Fruit fly (Drosophila melanogaster) whole organism, pupa: ENCODE results near the gene CG43078.

Experiments used
- CG10348 ChIP-seq: fragments of 200-800 bp; sonication (Bioruptor generic); IDR thresholded peaks from 2 replicates; pipeline ENCODE4 v1.3.6; 2022; ENCODE audit warnings: missing biosample characterization, missing genetic modification characterization
- CG12605 ChIP-seq: fragments of 200-800 bp; sonication (Bioruptor generic); IDR thresholded peaks from 2 replicates; pipeline ENCODE4 v1.3.6; 2022; ENCODE audit warnings: missing biosample characterization, missing genetic modification characterization
- CG13204 ChIP-seq: fragments of 200-800 bp; sonication (Bioruptor generic); optimal IDR thresholded peaks from 2 replicates; lab custom pipeline; 2018; ENCODE audit warnings: missing biosample characterization, mild to moderate bottlenecking, missing genetic modification characterization, moderate library complexity
- CG14655 ChIP-seq: fragments of 200-800 bp; sonication (Bioruptor generic); optimal IDR thresholded peaks from 3 replicates; lab custom pipeline; 2017; ENCODE audit warnings: mild to moderate bottlenecking, missing biosample characterization, missing genetic modification reagents, missing genetic modification characterization
- CG15710 ChIP-seq: fragments of 200-800 bp; sonication (Bioruptor generic); optimal IDR thresholded peaks from 2 replicates; lab custom pipeline; 2018; ENCODE audit warnings: missing biosample characterization, mild to moderate bottlenecking, missing genetic modification characterization, moderate library complexity
- CG17806 ChIP-seq: fragments of 200-800 bp; sonication (Bioruptor generic); optimal IDR thresholded peaks from 2 replicates; lab custom pipeline; 2018; ENCODE audit warnings: missing biosample characterization, mild to moderate bottlenecking, missing genetic modification characterization, moderate library complexity
- CG32121 ChIP-seq: fragments of 200-800 bp; sonication (Bioruptor generic); IDR thresholded peaks from 2 replicates; pipeline ENCODE4 v1.3.6; 2022; ENCODE audit warnings: missing biosample characterization, missing genetic modification characterization
- CG4496 ChIP-seq: fragments of 200-800 bp; sonication (Bioruptor generic); IDR thresholded peaks from 3 replicates; pipeline ENCODE4 v1.3.6; 2022; ENCODE audit warnings: missing biosample characterization, missing genetic modification characterization
- CG8159 ChIP-seq: fragments of 200-800 bp; sonication (Bioruptor generic); optimal IDR thresholded peaks from 3 replicates; lab custom pipeline; 2018; ENCODE audit warnings: missing biosample characterization, mild to moderate bottlenecking, missing genetic modification characterization, moderate library complexity
- CG8301 ChIP-seq: fragments of 200-800 bp; sonication (Bioruptor generic); optimal IDR thresholded peaks from 2 replicates; lab custom pipeline; 2018; ENCODE audit warnings: missing biosample characterization, mild to moderate bottlenecking, missing genetic modification characterization
- CG9948 ChIP-seq: fragments of 200-800 bp; sonication (Bioruptor generic); optimal IDR thresholded peaks from 2 replicates; lab custom pipeline; 2018; ENCODE audit warnings: missing biosample characterization, mild to moderate bottlenecking, missing genetic modification characterization, moderate library complexity
- D1 ChIP-seq: fragments of 200-800 bp; sonication (Bioruptor generic); optimal IDR thresholded peaks from 2 replicates; lab custom pipeline; 2018; ENCODE audit warnings: missing biosample characterization, mild to moderate bottlenecking, missing genetic modification characterization, moderate library complexity
- EcR ChIP-seq: fragments of 200-800 bp; sonication (Bioruptor generic); optimal IDR thresholded peaks from 3 replicates; lab custom pipeline; 2019; ENCODE audit warnings: missing biosample characterization, missing genetic modification characterization, mild to moderate bottlenecking, moderate library complexity, missing genetic modification reagents
- Ets98B ChIP-seq: fragments of 200-800 bp; sonication (Bioruptor generic); IDR thresholded peaks from 2 replicates; pipeline ENCODE4 v1.3.6; 2022; ENCODE audit warnings: missing biosample characterization, missing genetic modification characterization
- Pif1A ChIP-seq: fragments of 200-800 bp; sonication (Bioruptor generic); optimal IDR thresholded peaks from 3 replicates; lab custom pipeline; 2016; ENCODE audit warnings: missing biosample characterization, missing genetic modification characterization
- Pif1B ChIP-seq: fragments of 200-800 bp; sonication (Bioruptor generic); optimal IDR thresholded peaks from 3 replicates; lab custom pipeline; 2016; ENCODE audit warnings: missing biosample characterization, missing genetic modification characterization
- Snoo ChIP-seq: fragments of 200-800 bp; sonication (Bioruptor generic); optimal IDR thresholded peaks from 3 replicates; lab custom pipeline; 2017; ENCODE audit warnings: missing biosample characterization, mild to moderate bottlenecking, missing genetic modification characterization, inconsistent platforms
- fd96Ca ChIP-seq: fragments of 200-800 bp; sonication (Bioruptor generic); IDR thresholded peaks from 3 replicates; pipeline ENCODE4 v1.3.6; 2022; ENCODE audit warnings: missing biosample characterization, missing genetic modification characterization
- gl ChIP-seq: fragments of 200-800 bp; sonication (Bioruptor generic); optimal IDR thresholded peaks from 2 replicates; lab custom pipeline; 2018; ENCODE audit warnings: missing biosample characterization, mild to moderate bottlenecking, missing genetic modification characterization
- rn ChIP-seq: fragments of 200-800 bp; sonication (Bioruptor generic); IDR thresholded peaks from 2 replicates; pipeline ENCODE4 v1.3.6; 2022; ENCODE audit warnings: missing biosample characterization, missing genetic modification characterization

The CG43078 gene

DNA sequence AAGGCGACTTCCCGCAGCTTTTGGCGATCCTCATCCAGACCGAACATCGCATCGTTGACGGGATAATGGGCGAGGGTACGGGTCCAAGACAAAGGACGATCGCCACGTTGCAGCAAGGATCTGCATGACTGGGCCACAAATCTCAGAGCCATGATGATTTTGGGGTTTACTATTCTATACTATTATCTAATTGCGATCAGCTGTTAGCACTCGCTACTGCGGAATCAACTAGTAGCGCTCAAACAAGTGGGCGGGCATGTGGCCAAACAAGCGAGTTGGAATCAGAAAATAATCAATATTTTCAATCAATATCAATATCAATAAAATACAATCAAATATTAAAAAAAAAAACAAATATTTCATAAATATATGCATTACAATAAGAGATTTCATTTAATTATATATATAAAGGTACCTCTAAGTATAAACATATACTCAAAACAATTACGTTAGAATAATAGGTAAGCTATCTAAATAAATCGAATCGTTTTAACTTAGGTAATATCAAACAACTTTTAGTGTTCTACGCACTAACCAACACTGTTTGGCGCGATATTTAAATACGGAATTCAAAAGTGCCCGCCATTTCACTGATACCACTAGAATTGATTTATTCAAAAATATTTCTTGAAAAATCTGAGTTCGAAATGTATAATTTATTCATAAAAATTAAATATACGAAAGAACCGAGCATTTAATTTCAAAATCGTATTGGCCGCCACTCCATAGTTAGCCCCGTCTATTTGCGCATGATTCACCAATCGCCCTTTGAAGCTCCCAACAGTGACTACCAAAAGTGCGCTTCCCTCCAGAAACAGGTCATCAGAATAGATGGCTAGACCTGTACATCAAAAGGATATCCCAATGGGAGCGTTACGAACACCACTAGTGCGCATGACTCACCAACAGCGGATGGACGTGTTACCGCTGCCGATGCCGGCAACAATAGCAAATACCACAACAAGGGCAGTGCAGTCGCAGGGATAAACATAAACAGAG, at the start of gene CG43078, which contains the start of gene CG6638:
TSS of gene CG43078 (plus strand) at position 965 of the 999 bp plus-strand sequence.
TSS of gene CG6638 (minus strand) at position 235 of the 999 bp plus-strand sequence.
- TF ChIP-seq Pif1A (GFP tag; lab: Kevin White, UChicago) (no peak), fd96Ca (GFP tag; lab: Robert Waterston, UW) (0 out of 3 replicates have a peak, but pooled peaks have one; percentile 8)

DNA sequence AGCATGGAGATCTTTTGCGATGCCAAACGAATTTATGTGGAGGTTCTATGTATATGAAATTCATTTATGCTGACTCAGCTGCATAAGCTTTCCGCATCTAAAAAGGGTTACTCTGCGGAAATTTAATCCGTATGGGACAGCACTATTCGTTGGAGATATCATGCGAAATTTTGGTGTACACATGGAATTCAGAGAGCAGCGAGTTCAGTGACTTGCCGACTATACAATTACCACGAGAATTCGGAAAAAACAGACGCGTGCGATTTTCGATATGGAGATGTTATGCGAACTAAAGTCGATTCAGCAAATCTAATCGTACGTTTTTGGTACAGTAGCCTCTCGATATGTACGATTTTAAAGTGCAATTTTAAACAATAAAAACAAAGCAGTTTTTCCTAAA, 48.8 kb upstream of the CG43078 start:
- TF ChIP-seq CG12605 (GFP tag; lab: Robert Waterston, UW) (no peak), CG15710 (tag; lab: Kevin White, UChicago) (no peak)

DNA sequence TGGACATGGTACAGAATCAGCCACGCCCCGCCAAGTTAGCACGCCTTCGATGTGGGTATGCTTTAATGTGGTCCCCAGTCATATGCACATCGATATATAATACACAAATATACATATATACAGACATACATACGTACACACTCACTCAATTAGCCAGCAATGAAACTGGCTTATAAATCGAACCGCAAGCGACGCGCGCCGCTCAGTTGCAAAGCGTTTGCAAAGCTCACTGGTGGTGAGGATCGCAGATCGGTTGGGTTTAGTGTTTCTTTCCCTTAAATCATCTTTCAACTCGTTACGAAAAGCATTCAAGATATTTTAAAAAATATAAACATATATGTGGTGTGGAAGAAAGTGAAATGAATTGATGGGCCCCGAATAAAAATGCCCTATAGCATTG, 48.1 kb upstream of the CG43078 start:
- TF ChIP-seq EcR (GFP tag; lab: Kevin White, UChicago), result no peak
- no peak for TF ChIP-seq D1 (tag; lab: Kevin White, UChicago)
- TF ChIP-seq CG32121 (GFP tag; lab: Robert Waterston, UW), result no peak
- no peak for TF ChIP-seq CG8301 (tag; lab: Kevin White, UChicago)
- no peak for TF ChIP-seq CG10348 (GFP tag; lab: Robert Waterston, UW)
- TF ChIP-seq Pif1B, result no peak
- TF ChIP-seq CG13204 (GFP tag; lab: Kevin White, UChicago), result no peak
- TF ChIP-seq CG4496, result no peak
- no peak for TF ChIP-seq rn (GFP tag; lab: Robert Waterston, UW)
- TF ChIP-seq fd96Ca (GFP tag; lab: Robert Waterston, UW), result no peak
- no peak for TF ChIP-seq gl (tag; lab: Kevin White, UChicago)
- TF ChIP-seq CG15710 (tag; lab: Kevin White, UChicago), result no peak
- TF ChIP-seq Ets98B, result no peak
- no peak for TF ChIP-seq Snoo (tag; lab: Kevin White, UChicago)
- TF ChIP-seq, all 21 proteins: peak for 0

DNA sequence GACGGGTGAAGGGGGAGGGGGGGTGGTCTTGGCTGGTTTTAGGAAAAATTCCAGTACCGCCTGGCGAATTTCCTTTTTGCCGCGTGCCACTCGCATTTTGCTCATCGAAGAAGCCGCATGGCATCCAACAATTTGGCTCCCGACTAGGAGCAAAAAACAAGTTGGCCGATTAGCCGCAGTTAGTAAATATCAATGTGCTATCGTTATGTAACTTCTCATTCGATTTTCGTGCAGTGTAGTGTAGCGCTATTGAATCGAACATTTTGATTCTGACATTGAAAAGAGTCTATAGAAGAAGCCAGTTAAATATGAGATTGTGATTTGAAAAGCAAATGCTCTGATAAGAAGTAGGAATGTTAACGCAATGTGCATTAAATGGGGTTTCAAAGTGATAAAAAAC, 46.9 kb upstream of the CG43078 start:
- TF ChIP-seq Snoo (tag; lab: Kevin White, UChicago) (no peak), CG13204 (GFP tag; lab: Kevin White, UChicago) (no peak), Pif1B (no peak), CG32121 (GFP tag; lab: Robert Waterston, UW) (no peak), CG4496 (no peak), CG10348 (GFP tag; lab: Robert Waterston, UW) (no peak), D1 (tag; lab: Kevin White, UChicago) (no peak), CG8301 (tag; lab: Kevin White, UChicago) (no peak), Pif1A (GFP tag; lab: Kevin White, UChicago) (no peak)

DNA sequence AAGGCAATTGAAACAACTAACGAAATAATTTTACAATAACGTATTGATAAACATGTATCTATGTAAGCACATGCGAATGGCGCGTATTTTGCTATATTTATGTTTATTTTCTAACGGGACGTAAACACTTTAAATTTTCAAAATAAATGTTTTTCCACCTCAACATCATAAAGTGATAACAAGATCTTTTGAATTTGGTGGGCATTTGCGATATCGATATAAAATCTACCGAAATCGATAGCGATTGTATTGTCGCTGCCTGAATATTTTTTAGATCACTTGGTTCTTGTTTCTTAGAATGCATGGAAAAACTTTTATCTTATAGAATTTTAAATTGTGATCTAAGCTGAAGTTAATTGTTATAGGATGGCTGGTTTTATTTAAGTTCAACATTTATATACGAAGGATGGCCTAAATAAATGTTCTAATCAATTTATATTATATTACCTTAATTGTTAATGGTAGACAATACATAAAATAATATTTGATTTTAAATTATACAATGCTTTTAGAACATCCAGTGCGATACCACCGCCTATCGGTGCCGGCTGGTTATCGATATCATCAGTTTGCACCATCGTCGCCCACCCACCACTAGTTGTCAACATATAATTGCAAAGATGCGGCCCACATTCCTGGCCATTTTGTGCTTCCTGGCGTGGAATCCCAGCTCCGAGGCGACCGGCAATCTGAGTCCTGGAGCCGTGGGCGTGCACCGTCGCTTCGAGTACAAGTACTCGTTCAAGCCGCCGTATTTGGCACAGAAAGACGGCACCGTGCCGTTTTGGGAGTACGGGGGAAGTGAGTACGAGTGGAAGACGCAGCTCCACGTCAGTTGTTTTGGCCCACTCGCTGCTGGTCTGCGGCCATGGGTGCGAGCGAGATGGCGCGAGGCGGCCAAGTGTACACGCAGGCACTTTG, 42.0 kb upstream of the CG43078 start, which contains the start of gene ergic53:
TSS of gene ergic53 (plus strand) at position 592 of the 921 bp plus-strand sequence.
- TF ChIP-seq CG17806 (tag; lab: Kevin White, UChicago) (no peak), CG15710 (tag; lab: Kevin White, UChicago) (no peak), CG4496 (0 out of 3 replicates have a peak, but pooled peaks have one; percentile 14)

DNA sequence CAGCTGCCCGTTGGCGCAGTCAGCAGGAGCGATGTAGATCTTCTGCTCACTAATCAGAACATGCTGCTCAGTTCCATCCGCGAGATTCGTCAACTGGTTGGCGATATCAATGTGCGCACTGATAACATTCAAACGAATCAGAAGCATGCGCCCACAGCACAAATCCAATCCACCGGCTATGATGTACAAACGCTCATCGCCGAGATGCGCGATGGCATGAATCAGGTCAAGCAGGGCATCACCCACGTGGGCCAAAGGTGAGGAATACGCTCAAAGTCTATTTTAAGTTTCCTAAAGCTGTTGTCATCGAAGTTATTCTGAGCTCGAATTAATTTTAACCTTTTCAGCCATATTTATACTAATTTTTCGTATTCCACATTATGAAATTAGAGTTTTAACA, 40.2 kb upstream of the CG43078 start:
- TF ChIP-seq CG17806 (tag; lab: Kevin White, UChicago) (no peak), CG10348 (GFP tag; lab: Robert Waterston, UW) (no peak), rn (GFP tag; lab: Robert Waterston, UW) (no peak), CG4496 (no peak), CG13204 (GFP tag; lab: Kevin White, UChicago) (no peak), Ets98B (no peak), CG12605 (GFP tag; lab: Robert Waterston, UW) (no peak), EcR (GFP tag; lab: Kevin White, UChicago) (no peak), fd96Ca (GFP tag; lab: Robert Waterston, UW) (no peak), CG9948 (tag; lab: Kevin White, UChicago) (no peak), D1 (tag; lab: Kevin White, UChicago) (no peak), Pif1B (no peak)

DNA sequence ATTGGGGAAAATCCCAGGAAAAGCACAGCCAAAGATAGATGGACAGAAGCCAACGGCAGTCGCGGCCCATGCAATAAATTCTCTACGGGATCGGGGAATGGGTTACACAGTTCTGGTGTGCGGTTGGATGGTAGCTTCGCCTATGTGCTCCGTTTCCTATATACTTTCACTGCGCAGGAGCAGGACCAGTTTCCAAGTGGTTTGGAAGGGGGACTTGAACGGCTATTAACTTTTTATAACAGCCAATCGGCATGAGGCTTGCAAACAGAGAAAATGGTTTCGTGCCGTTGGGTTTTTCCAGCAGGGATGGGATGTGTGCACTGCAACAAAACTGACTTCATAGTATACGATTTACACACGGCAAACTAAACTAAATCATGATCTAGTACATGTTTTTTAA, 38.3 kb upstream of the CG43078 start:
- TF ChIP-seq CG8301 (tag; lab: Kevin White, UChicago) (no peak), EcR (GFP tag; lab: Kevin White, UChicago) (no peak), CG8159 (no peak), CG12605 (GFP tag; lab: Robert Waterston, UW) (no peak), Pif1A (GFP tag; lab: Kevin White, UChicago) (no peak), CG9948 (tag; lab: Kevin White, UChicago) (no peak), CG15710 (tag; lab: Kevin White, UChicago) (no peak), Pif1B (no peak), CG17806 (tag; lab: Kevin White, UChicago) (no peak), CG10348 (GFP tag; lab: Robert Waterston, UW) (no peak), CG14655 (GFP tag; lab: Kevin White, UChicago) (no peak), CG32121 (GFP tag; lab: Robert Waterston, UW) (no peak), D1 (tag; lab: Kevin White, UChicago) (no peak), fd96Ca (GFP tag; lab: Robert Waterston, UW) (no peak), CG4496 (no peak), Snoo (tag; lab: Kevin White, UChicago) (no peak)
- TF ChIP-seq, all 21 proteins: peak for 0
